Worm (Caenorhabditis elegans) whole organism, mixed stage, embryonic: ENCODE results near the gene tig-2.
A peak's percentile ranks its signal among the peaks of the same experiment; 100 is the strongest.

Experiments
- ceh-39 ChIP-seq: fragments of 150-350 bp; optimal IDR thresholded peaks from 2 replicates; lab custom pipeline; 2014; ENCODE audit warnings: missing biosample characterization, missing genetic modification characterization
- cnd-1 ChIP-seq: fragments of 200-800 bp; sonication (Bioruptor generic); optimal IDR thresholded peaks from 2 replicates; lab custom pipeline; 2018; ENCODE audit warnings: mild to moderate bottlenecking, missing genetic modification characterization, missing compliant biosample characterization
- lsy-2 ChIP-seq: fragments of 150-350 bp; optimal IDR thresholded peaks from 2 replicates; lab custom pipeline; 2014; ENCODE audit warnings: missing biosample characterization, missing genetic modification characterization
- mep-1 ChIP-seq: fragments of 150-350 bp; optimal IDR thresholded peaks from 2 replicates; lab custom pipeline; 2017; ENCODE audit warnings: missing biosample characterization, missing genetic modification reagents, missing genetic modification characterization, inconsistent platforms
- nhr-237 ChIP-seq: fragments of 150-350 bp; optimal IDR thresholded peaks from 2 replicates; lab custom pipeline; 2014; ENCODE audit warnings: missing biosample characterization, missing genetic modification characterization
- nhr-28 ChIP-seq: fragments of 150-350 bp; optimal IDR thresholded peaks from 2 replicates; lab custom pipeline; 2014; ENCODE audit warnings: missing biosample characterization, missing genetic modification characterization
- nhr-76 ChIP-seq: sonication (generic microtip); optimal IDR thresholded peaks from 2 replicates; lab custom pipeline; 2017; ENCODE audit warnings: missing biosample characterization, missing genetic modification characterization
- sptf-1 ChIP-seq: sonication (generic microtip); optimal IDR thresholded peaks from 2 replicates; lab custom pipeline; 2017; ENCODE audit warnings: mild to moderate bottlenecking, missing genetic modification characterization, moderate library complexity, missing compliant biosample characterization
- unc-39 ChIP-seq: fragments of 150-350 bp; optimal IDR thresholded peaks from 2 replicates; lab custom pipeline; 2014; ENCODE audit warnings: missing biosample characterization, missing genetic modification characterization
- unc-62 ChIP-seq: fragments of 150-350 bp; optimal IDR thresholded peaks from 2 replicates; lab custom pipeline; 2014; ENCODE audit warnings: missing biosample characterization, missing genetic modification reagents, missing genetic modification characterization

DNA sequence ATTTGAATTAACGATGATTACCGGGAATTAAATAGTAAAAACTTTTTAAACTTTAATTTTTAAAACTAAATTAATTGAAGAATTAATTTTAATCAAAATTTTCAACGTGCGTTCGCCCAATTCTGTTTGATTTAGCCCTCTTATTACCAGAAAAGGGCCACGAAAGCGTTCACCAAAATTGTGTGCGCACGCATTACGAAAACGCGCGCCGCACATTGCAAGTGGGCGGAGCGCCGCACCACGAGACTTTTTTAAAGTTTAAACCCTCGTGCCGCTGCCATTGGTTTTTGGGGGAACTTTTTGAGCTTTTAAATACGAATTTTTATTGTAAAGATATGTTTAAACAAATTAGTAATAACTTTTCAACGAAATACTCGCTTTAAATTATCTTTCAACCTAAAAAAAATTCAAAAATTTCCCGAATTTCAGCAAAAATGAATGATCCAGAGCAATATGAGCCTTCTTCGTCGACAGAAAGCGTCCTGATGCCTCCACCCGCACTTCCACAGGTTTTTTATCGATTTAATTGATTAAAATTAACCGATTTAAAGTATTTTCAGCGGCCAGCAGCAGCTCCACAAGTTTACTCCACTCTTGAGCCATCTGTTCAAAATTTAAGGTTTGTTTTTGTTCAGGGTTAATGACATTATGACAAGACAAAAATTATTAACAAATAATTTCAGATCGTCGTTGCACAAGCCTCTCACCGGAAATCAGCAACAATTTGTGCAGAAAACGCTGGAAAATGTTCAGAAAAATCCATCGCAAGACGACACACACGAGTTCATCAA is 43.1 kb downstream of the tig-2 start, which contains the start of gene taf-10:
- no peak for TF ChIP-seq unc-62
- TF ChIP-seq cnd-1 = no peak
- no peak for TF ChIP-seq lsy-2 (tag; lab: Kevin White, UChicago)
- peak; percentile 47 for TF ChIP-seq sptf-1 (tag; lab: Kevin White, UChicago)
- TF ChIP-seq nhr-28 (tag; lab: Kevin White, UChicago) = no peak
- peak; percentile 27 for TF ChIP-seq nhr-237
- no peak for TF ChIP-seq ceh-39 (tag; lab: Kevin White, UChicago)
- no peak for TF ChIP-seq nhr-76
- TF ChIP-seq mep-1 (tag; lab: Kevin White, UChicago) = peak; percentile 19
- TF ChIP-seq unc-39 (tag; lab: Kevin White, UChicago) = no peak
